Worm (Caenorhabditis elegans) whole organism, L2 larva: ENCODE measurements around the gene rskd-1.

ENCODE experiments used
- F13H6.1 ChIP-seq: sonication (generic microtip); optimal IDR thresholded peaks from 2 replicates; lab custom pipeline; 2016; ENCODE audit warnings: missing genetic modification characterization, missing compliant biosample characterization
- ceh-82 ChIP-seq: fragments of 150-350 bp; optimal IDR thresholded peaks from 2 replicates; lab custom pipeline; 2014; ENCODE audit warnings: missing biosample characterization, missing genetic modification characterization
- elt-3 ChIP-seq: sonication (generic microtip); optimal IDR thresholded peaks from 2 replicates; lab custom pipeline; 2017; ENCODE audit warnings: missing biosample characterization, missing genetic modification characterization
- lin-11 ChIP-seq: fragments of 150-350 bp; sonication (generic microtip); optimal IDR thresholded peaks from 2 replicates; lab custom pipeline; 2014; ENCODE audit warnings: missing biosample characterization, missing genetic modification characterization, inconsistent platforms, mixed read lengths
- mdl-1 ChIP-seq, 2 experiments: fragments of 150-350 bp in 1 of 2; sonication (generic microtip) in 1 of 2; optimal IDR thresholded peaks; 2 replicates each; lab custom pipeline; 2017; ENCODE audit warnings: missing biosample characterization in 2 of 2, missing genetic modification characterization in 2 of 2
- nhr-10 ChIP-seq: sonication (generic microtip); optimal IDR thresholded peaks from 2 replicates; lab custom pipeline; 2017; ENCODE audit warnings: missing biosample characterization, missing genetic modification characterization
- sma-3 ChIP-seq: sonication (generic microtip); optimal IDR thresholded peaks from 2 replicates; lab custom pipeline; 2016; ENCODE audit warnings: missing genetic modification reagents, missing genetic modification characterization, missing compliant biosample characterization
- unc-55 ChIP-seq: fragments of 150-350 bp; sonication (generic microtip); optimal IDR thresholded peaks from 3 replicates; lab custom pipeline; 2014; ENCODE audit warnings: missing biosample characterization, missing genetic modification reagents, missing genetic modification characterization
- unc-62 ChIP-seq: fragments of 150-350 bp; optimal IDR thresholded peaks from 2 replicates; lab custom pipeline; 2014; ENCODE audit warnings: missing biosample characterization, missing genetic modification reagents, missing genetic modification characterization
- zag-1 ChIP-seq: fragments of 150-350 bp; optimal IDR thresholded peaks from 2 replicates; lab custom pipeline; 2014; ENCODE audit warnings: missing biosample characterization, missing genetic modification characterization
- ztf-11 ChIP-seq: sonication (generic microtip); optimal IDR thresholded peaks from 2 replicates; lab custom pipeline; 2017; ENCODE audit warnings: missing biosample characterization, missing genetic modification characterization

DNA sequence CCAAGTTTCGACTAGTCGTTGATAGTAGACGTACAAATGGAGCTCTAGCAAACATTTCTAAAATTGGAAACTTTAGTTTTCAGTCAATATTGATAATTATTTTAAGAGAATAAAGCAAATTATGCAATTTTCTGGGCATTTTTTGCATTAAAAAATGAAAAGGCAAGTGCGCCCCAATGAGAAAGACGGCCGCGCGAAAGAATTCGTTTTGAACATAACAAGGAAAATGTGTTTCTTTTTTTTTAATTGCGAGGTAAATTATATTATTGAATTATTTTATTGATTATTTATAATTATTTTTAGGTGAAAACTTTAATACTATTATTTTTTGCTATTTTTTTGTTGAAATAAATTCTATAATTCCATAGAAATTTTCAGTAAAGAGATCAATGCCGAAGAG is 16.9 kb downstream of the rskd-1 start, which contains the start of the genes tsfm-1 and capg-2:
- TF ChIP-seq unc-62 (GFP tag; lab: Kevin White, UChicago) (no peak), nhr-10 (no peak), F13H6.1 (tag; lab: Kevin White, UChicago) (no peak), lin-11 (no peak), sma-3 (GFP tag; lab: Kevin White, UChicago) (no peak), ztf-11 (tag; lab: Kevin White, UChicago) (no peak), zag-1 (tag; lab: Kevin White, UChicago) (no peak), mdl-1 (tag; optimal IDR thresholded peaks at IDR 0.05; lab: Kevin White, UChicago) (no peak), unc-55 (GFP tag; lab: Kevin White, UChicago) (no peak), ceh-82 (no peak), elt-3 (tag; lab: Kevin White, UChicago) (no peak)
